Worm (Caenorhabditis elegans) whole organism, dauer: ENCODE data around the gene str-141.

Experiments
- unc-62 ChIP-seq: sonication (generic microtip); optimal IDR thresholded peaks from 2 replicates; lab custom pipeline; 2017; ENCODE audit warnings: missing biosample characterization, missing genetic modification reagents, missing genetic modification characterization

str-141 gene

DNA sequence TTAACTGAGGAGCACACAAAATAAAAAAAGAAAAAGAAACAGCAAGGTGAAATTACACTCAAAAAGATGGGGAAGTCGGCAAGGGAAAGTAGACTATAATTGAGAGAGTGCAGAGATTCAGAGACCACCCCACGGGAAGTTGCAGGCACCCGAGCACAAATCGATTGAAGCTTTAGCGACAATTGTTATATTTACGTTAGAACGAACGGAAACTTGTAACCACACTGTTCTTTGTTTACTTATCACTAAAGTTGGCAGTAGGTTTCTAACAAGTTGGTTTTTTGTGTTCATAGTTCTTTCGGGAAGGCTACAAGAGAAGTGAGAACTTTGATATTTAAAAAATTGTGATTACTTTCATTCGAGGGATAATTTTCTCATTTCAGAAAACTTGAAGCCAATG is 1.9 kb downstream of the str-141 start, which contains the start of gene F47G9.4:
Gene F47G9.4, minus strand, starts transcription at position 98 of the 400 bp plus-strand sequence.
- no peak for TF ChIP-seq unc-62 (GFP tag; lab: Kevin White, UChicago)

DNA sequence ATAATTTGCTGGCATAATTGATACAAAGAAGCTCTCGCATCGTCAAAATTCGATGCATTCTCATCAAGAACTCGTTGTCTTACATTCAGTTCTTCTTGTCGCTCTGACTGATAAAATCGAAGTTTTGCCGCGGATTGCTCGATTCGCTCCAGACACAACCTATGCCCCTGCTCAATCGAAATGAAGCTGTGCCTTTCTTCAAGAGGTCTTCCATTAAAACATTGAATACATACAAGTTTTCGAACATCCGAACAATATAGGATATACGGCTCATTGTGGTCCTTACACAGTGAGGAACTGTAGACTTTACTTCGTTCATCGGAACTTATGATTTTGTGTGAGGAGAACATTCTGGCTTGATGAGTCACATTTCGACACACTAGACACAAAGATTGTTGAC is 2.8 kb downstream of the str-141 start:
- no peak for TF ChIP-seq unc-62 (GFP tag; lab: Kevin White, UChicago)

DNA sequence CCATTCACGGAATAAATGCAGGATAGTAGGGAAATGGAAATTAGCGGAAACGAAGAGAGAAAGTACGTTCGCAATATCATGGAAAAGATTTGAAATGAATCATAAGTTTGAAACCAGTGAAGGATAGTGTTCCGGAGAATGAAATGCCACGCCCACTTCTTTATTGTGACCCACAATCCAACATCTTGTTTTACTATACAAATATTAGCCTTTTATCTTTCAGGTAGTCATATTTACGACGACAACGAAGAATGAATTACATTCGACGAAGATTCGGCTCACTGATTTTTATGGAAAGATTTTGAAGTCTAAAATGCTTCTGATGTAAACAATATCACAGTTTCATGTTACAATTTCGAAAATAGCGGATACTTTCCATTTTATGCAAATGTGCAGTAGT is 6.8 kb downstream of the str-141 start, which contains the start of gene cutl-18:
Gene cutl-18, minus strand, starts transcription at position 101 of the 400 bp plus-strand sequence.
- TF ChIP-seq unc-62 (GFP tag; lab: Kevin White, UChicago) = no peak

DNA sequence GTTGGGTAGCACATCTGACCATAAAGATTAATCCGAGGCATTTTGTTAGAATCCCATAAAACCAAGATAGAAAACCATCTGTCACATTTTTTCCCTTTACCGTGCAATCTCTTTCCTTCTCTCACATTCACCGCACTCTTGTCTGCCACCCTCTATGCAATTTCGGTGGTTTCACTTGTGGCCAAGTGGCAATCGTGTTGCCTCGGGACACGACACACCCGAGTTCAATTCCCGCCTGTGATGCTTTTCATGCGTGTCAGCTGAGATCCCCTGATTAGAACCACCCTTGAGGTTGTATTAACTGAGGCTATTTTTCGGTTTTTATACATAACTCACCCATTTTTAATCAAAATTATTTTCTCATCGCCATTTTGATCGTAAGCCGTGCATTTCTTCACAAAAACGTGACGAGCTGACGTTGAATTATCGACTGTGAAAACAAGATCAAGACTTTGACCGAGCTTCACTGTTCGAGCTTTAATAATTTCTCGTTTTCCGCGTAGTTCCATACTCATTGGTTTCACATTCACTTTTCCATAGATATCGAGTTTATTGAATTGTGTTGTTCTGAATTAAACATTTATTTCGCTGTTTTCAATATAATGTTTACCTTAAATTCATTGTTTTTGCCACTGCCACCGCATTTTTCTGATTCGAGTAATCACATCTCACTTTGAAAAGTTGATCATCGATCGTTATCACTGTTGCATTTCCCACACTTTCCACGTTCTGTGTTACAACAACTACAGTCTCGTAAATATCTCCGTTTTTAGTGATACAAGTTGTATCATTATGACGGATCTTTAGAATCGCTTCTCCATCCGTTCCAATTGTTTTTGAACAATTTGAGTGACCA is 9.4 kb downstream of the str-141 start:
- TF ChIP-seq unc-62 (GFP tag; lab: Kevin White, UChicago) = no peak

DNA sequence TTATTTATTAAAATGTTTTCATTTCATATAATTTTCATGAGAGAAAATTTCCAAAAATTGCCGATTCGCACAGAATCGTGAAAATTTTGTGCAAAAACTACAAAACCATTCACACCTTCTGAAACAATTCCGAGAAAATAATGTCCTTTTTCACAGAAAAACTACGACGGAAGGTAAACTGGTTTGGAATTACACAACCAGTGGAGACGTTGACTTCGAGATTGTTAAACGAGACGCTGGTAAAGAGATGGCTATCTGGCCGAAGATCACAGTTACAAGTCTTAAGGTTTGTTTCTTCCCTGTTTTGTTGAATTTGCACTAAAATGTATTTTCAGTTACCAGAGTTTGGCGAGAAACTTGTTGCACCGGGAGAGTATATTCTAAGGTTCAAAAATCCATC is 10.7 kb downstream of the str-141 start:
- no peak for TF ChIP-seq unc-62 (GFP tag; lab: Kevin White, UChicago)

DNA sequence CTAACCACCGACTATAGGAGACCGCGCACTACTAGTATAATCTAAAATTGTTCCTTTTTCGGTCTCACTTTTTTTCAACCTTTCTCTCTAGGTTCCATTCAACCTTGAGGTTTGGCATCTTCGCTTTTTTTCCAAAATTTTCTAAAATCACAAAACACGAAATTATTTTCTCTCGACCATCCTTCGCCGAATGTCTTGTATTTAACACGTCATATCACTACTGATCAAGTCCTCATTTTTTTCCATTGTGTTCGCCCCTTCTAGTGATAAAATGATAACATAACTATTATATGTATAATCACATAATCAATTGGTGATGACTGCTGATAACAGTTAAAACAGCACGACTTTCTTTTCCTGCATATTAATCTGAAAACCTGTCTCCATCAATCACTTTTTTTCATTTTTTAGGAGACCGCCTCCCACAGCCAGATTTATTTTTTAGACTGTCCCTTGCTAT is 12.6 kb downstream of the str-141 start, which contains the start of gene T03F7.7:
Gene T03F7.7, plus strand, starts transcription at position 410 of the 460 bp plus-strand sequence.
- TF ChIP-seq unc-62 (GFP tag; lab: Kevin White, UChicago) = no peak

DNA sequence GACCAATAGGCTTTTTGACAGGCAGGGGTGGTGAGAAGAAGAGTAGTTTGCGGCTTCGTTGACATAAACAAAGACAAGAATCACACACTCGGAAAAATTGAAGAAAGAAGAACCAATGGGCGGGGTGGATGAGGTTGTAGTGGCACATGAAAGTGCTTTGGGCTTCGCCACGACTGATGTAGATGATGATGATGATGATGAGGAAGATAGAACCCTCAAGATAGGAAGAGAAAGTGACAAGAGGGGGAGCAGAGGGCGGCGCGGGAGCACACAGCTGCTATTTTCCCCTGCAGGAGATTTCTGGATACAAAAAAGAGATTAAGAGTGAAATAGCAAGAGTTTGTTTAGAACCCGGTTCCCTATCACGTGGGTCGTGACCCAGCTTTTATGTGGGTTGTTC is 14.7 kb downstream of the str-141 start:
- no peak for TF ChIP-seq unc-62 (GFP tag; lab: Kevin White, UChicago)

DNA sequence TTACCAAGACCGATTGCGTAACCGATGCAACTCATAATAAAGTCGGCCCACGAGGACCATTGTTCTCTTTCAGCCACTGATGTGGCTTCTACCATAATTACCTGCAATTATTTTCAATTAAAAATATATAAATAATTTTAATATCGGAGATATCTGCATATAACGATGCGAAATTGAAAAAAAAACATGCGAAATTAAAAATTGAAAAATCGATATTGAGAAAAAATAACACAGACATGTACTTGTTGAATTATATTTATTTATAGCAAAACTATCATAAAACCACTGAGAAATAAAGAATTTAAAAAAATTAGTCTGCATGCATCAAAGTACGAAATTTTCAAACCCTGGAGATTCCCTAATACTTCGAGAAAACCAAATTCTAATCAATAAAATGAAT is 15.3 kb downstream of the str-141 start, which contains the start of gene snf-11:
Gene snf-11, minus strand, starts transcription at position 101 of the 400 bp plus-strand sequence.
- TF ChIP-seq unc-62 (GFP tag; lab: Kevin White, UChicago) = no peak

DNA sequence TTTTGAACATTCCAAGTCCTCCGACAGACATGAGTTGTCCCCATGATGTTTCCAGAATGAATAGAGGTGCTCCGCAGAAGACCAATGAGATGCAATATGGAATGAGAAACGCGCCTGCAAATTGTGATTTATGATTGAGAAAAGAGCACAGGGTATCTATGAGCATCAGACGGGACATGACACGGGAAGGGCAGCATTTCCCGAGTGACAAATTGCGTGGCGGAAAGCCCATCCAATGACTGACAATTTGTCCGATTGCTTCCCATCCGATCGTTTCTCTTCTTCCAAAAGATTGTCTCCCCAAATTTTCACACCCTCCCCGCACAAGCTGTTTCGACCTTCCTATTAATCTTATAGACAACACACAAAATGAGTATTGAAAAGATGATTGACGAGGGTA is 15.8 kb downstream of the str-141 start:
- no peak for TF ChIP-seq unc-62 (GFP tag; lab: Kevin White, UChicago)

DNA sequence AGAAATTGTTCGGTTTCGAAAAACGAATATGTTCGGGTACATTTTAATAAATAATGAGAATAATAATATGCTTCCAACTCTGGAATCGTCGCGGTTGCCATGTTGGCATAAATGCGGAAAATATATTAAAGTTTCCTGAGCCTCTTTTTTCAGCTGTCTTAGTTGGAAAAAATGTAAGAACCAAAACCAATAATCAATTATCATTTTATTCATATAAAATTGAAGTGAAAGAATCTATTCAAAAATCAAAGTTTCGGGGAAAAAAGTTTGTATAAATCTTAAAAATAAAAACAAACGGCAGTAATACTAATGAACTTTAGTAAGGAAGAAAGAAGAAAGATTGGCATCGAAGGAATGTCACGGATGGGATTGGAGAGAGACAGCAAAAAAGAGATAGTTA is 18.7 kb downstream of the str-141 start, which contains the start of gene srh-45:
Gene srh-45, minus strand, starts transcription at position 101 of the 400 bp plus-strand sequence.
- TF ChIP-seq unc-62 (GFP tag; lab: Kevin White, UChicago) = no peak

DNA sequence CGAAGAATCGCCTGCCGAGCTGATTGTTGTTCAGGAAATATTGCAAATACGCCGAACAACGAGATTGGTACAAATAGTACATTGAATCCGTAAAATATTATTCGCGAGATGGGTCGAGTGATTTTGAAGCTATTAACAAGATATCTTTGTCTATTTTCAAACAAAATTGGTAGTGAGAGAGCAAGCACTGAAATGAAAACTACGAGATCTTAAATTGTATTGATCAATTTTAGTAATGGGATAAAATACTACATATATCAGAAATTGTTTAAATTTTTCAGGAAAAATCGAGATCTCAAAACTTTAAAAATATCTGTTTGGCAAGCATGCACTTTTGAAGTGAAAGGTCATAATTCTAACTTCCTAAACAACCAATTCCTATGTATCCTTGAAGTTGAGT is 19.4 kb downstream of the str-141 start:
- no peak for TF ChIP-seq unc-62 (GFP tag; lab: Kevin White, UChicago)

DNA sequence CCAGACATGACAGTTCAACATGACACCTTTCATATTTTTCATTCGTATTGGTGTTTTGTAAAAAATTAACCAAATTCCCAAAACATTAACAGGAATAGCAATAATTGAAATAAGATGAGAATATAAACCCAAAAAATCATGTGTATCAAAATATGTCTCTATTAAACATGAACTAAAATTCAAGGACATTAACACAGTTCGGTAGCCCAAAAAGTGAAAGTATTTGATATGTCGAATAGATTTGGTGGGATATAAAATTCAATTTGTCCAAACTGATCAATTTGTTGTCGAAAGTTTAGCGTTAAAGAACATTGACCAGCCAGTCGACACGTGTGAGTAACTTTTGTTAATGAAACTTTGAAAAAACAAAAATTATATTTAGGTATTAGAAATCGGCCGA is 20.9 kb downstream of the str-141 start, which contains the start of gene srh-46:
Gene srh-46, minus strand, starts transcription at position 189 of the 400 bp plus-strand sequence.
- TF ChIP-seq unc-62 (GFP tag; lab: Kevin White, UChicago) = no peak

DNA sequence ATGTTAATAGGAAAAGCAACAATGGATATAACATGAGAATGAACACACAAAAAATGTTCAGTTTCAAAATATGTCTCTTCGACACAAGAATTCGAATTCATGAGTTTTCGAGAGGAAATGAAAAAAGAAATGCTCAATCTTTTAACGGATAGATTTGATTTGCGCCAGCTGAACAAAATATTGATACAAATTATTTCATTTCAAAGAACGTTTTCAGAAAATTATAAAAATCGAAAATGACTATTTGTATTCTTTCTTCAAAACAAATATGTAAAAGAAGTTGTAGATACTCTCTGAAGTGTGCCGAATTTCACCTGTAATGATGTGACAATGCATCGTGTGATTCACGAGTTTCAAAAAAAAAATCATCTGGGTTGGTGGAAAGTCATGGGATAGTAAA is 23.1 kb downstream of the str-141 start, which contains the start of gene srh-47:
Gene srh-47, minus strand, starts transcription at position 101 of the 400 bp plus-strand sequence.
- no peak for TF ChIP-seq unc-62 (GFP tag; lab: Kevin White, UChicago)

DNA sequence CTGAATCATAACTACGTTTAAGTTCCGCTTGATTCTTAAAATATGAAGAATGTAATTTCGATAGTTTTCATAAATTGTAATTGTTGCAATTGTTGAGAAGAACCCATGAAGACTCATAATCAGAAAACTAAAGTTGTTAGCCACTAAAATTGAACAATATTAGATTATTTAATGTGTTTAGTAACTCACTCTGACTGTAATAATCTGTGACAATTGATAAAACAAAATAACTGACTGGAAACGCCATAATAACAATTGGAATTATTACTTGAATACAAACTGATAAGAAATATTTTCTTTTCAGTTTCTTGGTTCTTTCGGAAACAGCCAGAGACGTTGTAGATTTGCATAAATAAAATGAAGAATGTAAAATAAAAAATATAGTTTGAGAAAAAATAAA is 24.2 kb downstream of the str-141 start:
- TF ChIP-seq unc-62 (GFP tag; lab: Kevin White, UChicago) = no peak

DNA sequence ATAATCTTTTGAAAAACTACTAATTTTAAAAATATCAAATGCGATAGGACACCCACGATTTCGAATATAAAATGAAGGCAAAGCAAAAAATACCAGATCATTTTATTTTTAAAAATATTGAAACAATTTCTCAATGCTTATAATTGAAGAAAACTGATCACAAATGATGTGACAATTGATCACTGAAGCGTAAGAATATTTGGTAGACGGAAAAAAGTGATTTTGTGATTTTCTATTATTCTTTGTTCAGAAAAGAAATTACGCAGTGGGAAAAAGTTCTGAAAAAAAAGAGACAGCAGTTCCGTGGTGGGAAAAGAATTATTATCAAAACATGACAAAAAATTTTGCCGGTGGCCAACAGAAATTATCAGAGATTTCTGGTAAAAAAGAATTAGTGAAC is 25.0 kb downstream of the str-141 start, which contains the start of gene T03F7.5:
Gene T03F7.5, minus strand, starts transcription at position 101 of the 400 bp plus-strand sequence.
- no peak for TF ChIP-seq unc-62 (GFP tag; lab: Kevin White, UChicago)

DNA sequence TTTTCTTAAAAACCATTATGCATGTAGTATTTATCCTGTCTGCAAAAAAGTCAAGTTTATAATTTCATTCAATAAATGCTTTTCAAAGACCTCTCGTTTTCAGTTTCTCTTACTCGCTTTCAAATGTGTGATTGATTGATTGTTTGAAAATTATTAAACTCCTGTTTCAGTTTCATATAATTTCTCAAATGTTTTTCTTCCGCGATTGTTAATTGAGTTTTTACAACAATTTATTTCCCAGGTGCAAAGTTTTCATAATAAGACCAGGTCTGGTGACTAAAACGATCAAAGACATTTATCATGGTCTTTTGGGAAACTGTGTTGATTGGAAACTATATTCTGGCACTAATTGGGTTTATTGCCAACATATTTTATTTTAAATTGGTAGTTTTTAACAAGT is 29.2 kb downstream of the str-141 start, which contains the start of gene T03F7.6:
Gene T03F7.6, plus strand, starts transcription at position 301 of the 400 bp plus-strand sequence.
- TF ChIP-seq unc-62 (GFP tag; lab: Kevin White, UChicago) = no peak
